Worm (Caenorhabditis elegans) whole organism, L2 larva: Measurements from ENCODE around the gene Y62H9A.1.

Experiments
- dmd-4 ChIP-seq: sonication (generic microtip); optimal IDR thresholded peaks from 2 replicates; lab custom pipeline; 2017; ENCODE audit warnings: missing biosample characterization, missing genetic modification characterization
- lin-39 ChIP-seq: fragments of 150-350 bp; optimal IDR thresholded peaks from 2 replicates; lab custom pipeline; 2014; ENCODE audit warnings: missing biosample characterization, missing genetic modification reagents, missing genetic modification characterization
- nhr-10 ChIP-seq: sonication (generic microtip); optimal IDR thresholded peaks from 2 replicates; lab custom pipeline; 2017; ENCODE audit warnings: missing biosample characterization, missing genetic modification characterization
- nhr-11 ChIP-seq: fragments of 150-350 bp; optimal IDR thresholded peaks from 2 replicates; lab custom pipeline; 2014; ENCODE audit warnings: missing biosample characterization, missing genetic modification characterization
- nhr-12 ChIP-seq: fragments of 150-350 bp; optimal IDR thresholded peaks from 2 replicates; lab custom pipeline; 2014; ENCODE audit warnings: missing biosample characterization, missing genetic modification characterization
- nhr-23 ChIP-seq: fragments of 150-350 bp; optimal IDR thresholded peaks from 2 replicates; lab custom pipeline; 2014; ENCODE audit warnings: missing biosample characterization, missing genetic modification reagents, missing genetic modification characterization
- nhr-77 ChIP-seq: fragments of 150-350 bp; optimal IDR thresholded peaks from 2 replicates; lab custom pipeline; 2014; ENCODE audit warnings: missing biosample characterization, missing genetic modification characterization
- unc-55 ChIP-seq: fragments of 150-350 bp; sonication (generic microtip); optimal IDR thresholded peaks from 3 replicates; lab custom pipeline; 2014; ENCODE audit warnings: missing biosample characterization, missing genetic modification reagents, missing genetic modification characterization
- unc-62 ChIP-seq: fragments of 150-350 bp; optimal IDR thresholded peaks from 2 replicates; lab custom pipeline; 2014; ENCODE audit warnings: missing biosample characterization, missing genetic modification reagents, missing genetic modification characterization

DNA sequence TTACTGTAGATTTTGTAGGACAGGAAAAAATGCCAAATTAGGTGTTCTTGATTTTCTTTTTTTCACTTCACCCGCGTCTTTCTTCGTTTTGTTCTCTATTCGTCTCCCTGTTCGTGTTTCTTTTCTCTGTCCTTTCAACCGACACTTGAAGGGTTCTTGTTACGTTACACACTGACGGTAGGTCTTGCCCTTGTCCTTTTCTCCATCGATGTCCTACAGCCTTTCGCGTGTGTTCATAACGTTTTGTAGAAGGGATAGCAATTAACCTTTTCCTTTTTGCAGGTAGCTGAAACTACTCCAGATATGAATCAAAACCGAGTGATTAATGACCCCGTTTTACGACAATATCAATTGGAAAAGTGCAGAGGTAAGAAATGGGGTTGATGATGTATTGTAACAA, 48.8 kb downstream of the Y62H9A.1 start, which contains the start of gene F55G7.1:
- no peak for TF ChIP-seq nhr-23 (tag; lab: Kevin White, UChicago)
- no peak for TF ChIP-seq dmd-4
- TF ChIP-seq unc-55 (GFP tag; lab: Kevin White, UChicago): no peak
- TF ChIP-seq nhr-11 (tag; lab: Kevin White, UChicago): no peak
- no peak for TF ChIP-seq nhr-12 (tag; lab: Kevin White, UChicago)
- peak; percentile 27 for TF ChIP-seq nhr-77
- TF ChIP-seq nhr-10: no peak
- no peak for TF ChIP-seq unc-62 (GFP tag; lab: Kevin White, UChicago)
- no peak for TF ChIP-seq lin-39 (tag; lab: Kevin White, UChicago)
